Worm (Caenorhabditis elegans) whole organism, early embryonic: ENCODE measurements around the gene ZK688.4.

Source experiments
- aly-1 ChIP-seq: sonication (generic microtip); optimal IDR thresholded peaks from 2 replicates; lab custom pipeline; 2016; ENCODE audit warnings: missing genetic modification characterization, missing compliant biosample characterization
- scrt-1 ChIP-seq: fragments of 200-800 bp; sonication (Bioruptor generic); IDR thresholded peaks from 2 replicates; pipeline ENCODE4 v1.3.6; 2022; ENCODE audit warnings: missing genetic modification characterization, missing compliant biosample characterization

DNA sequence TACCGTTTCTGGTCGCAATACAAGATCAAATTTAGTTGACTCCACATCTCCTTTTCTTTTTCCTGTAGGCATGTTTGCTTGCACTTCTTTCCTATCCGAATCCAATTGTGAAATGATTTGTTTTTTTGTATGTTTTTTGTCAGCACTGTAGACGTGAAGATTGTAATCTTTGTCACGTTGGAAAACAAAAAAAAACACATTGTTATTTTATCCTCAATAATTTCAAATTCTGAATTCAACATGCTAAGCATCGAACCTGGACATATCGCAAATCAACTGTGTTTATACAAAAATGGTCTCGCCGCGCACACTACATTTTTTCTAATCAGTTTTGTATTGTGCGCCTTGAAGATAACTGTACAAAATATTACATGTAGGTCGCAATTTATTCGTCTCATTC lies 18.7 kb downstream of the ZK688.4 start, which contains the start of gene ZK688.12:
- TF ChIP-seq scrt-1 (GFP tag; lab: Robert Waterston, UW) (no peak), aly-1 (tag; lab: Kevin White, UChicago) (no peak)
